Worm (Caenorhabditis elegans) whole organism, late embryonic: ENCODE data around the gene rab-1.

ENCODE experiments used
- ceh-9 ChIP-seq: sonication (generic microtip); optimal IDR thresholded peaks from 2 replicates; lab custom pipeline; 2016; ENCODE audit warnings: mild to moderate bottlenecking, missing genetic modification characterization, inconsistent platforms, missing compliant biosample characterization
- nfya-1 ChIP-seq: sonication (generic microtip); optimal IDR thresholded peaks from 2 replicates; lab custom pipeline; 2017; ENCODE audit warnings: missing genetic modification characterization, mild to moderate bottlenecking, missing compliant biosample characterization, antibody characterized with exemption, moderate library complexity
- nhr-11 ChIP-seq: fragments of 150-350 bp; optimal IDR thresholded peaks from 2 replicates; lab custom pipeline; 2014; ENCODE audit warnings: missing biosample characterization, missing genetic modification characterization
- npax-4 ChIP-seq: sonication (generic microtip); optimal IDR thresholded peaks from 2 replicates; lab custom pipeline; 2016; ENCODE audit warnings: missing genetic modification characterization, missing compliant biosample characterization
- pat-9 ChIP-seq: fragments of 200-800 bp; sonication (Bioruptor generic); optimal IDR thresholded peaks from 2 replicates; lab custom pipeline; 2018; ENCODE audit warnings: mild to moderate bottlenecking, missing genetic modification characterization, moderate library complexity, missing compliant biosample characterization
- pqm-1 ChIP-seq: sonication (generic microtip); optimal IDR thresholded peaks from 2 replicates; lab custom pipeline; 2016; ENCODE audit warnings: missing genetic modification characterization, missing compliant biosample characterization
- unc-55 ChIP-seq: sonication (generic microtip); optimal IDR thresholded peaks from 2 replicates; lab custom pipeline; 2017; ENCODE audit warnings: missing biosample characterization, missing genetic modification reagents, missing genetic modification characterization
- zip-5 ChIP-seq: sonication (generic microtip); optimal IDR thresholded peaks from 2 replicates; lab custom pipeline; 2016; ENCODE audit warnings: missing genetic modification characterization, missing compliant biosample characterization
- ztf-16 ChIP-seq: sonication (generic microtip); optimal IDR thresholded peaks from 2 replicates; lab custom pipeline; 2017; ENCODE audit warnings: missing genetic modification characterization, missing compliant biosample characterization

- TF ChIP-seq npax-4 (tag; lab: Kevin White, UChicago) (no peak), ztf-16 (no peak), pqm-1 (tag; lab: Kevin White, UChicago) (no peak), nfya-1 (tag; lab: Kevin White, UChicago) (no peak), ceh-9 (no peak), pat-9 (tag; lab: Kevin White, UChicago) (no peak), unc-55 (GFP tag; lab: Kevin White, UChicago) (peak; percentile 8), nhr-11 (tag; lab: Kevin White, UChicago) (no peak), zip-5 (no peak)
These were observed 20.8 kb downstream of the rab-1 start for ce11 chrV:1243011-1243410.
